Fruit fly (Drosophila melanogaster) whole organism, prepupa: ENCODE data around the gene CG6951.

Source experiments
- Blimp-1 ChIP-seq: fragments of 200-800 bp; sonication (Bioruptor generic); optimal IDR thresholded peaks from 3 replicates; lab custom pipeline; 2017; ENCODE audit warnings: missing biosample characterization, missing genetic modification characterization, mild to moderate bottlenecking, moderate library complexity, missing genetic modification reagents
- CG10631 ChIP-seq: fragments of 200-800 bp; sonication (Bioruptor generic); optimal IDR thresholded peaks from 2 replicates; lab custom pipeline; 2016; ENCODE audit warnings: missing biosample characterization, missing genetic modification characterization
- CG10669 ChIP-seq: fragments of 200-800 bp; sonication (Bioruptor generic); optimal IDR thresholded peaks from 3 replicates; lab custom pipeline; 2018; ENCODE audit warnings: missing biosample characterization, mild to moderate bottlenecking, missing genetic modification characterization, moderate library complexity
- CG11902 ChIP-seq: fragments of 200-800 bp; sonication (Bioruptor generic); optimal IDR thresholded peaks from 3 replicates; lab custom pipeline; 2016; ENCODE audit warnings: missing biosample characterization, missing genetic modification characterization
- CG15336 ChIP-seq: fragments of 200-800 bp; sonication (Bioruptor generic); IDR thresholded peaks from 2 replicates; pipeline ENCODE4 v1.3.6; 2022; ENCODE audit warnings: missing biosample characterization, missing genetic modification characterization
- CG32006 ChIP-seq: fragments of 200-800 bp; sonication (Bioruptor generic); optimal IDR thresholded peaks from 3 replicates; lab custom pipeline; 2017; ENCODE audit warnings: missing biosample characterization, mild to moderate bottlenecking, missing genetic modification characterization
- CG34406 ChIP-seq: fragments of 200-800 bp; sonication (Bioruptor generic); optimal IDR thresholded peaks from 3 replicates; lab custom pipeline; 2016; ENCODE audit warnings: missing biosample characterization, missing genetic modification characterization
- CG3919 ChIP-seq: fragments of 200-800 bp; sonication (Bioruptor generic); optimal IDR thresholded peaks from 3 replicates; lab custom pipeline; 2016; ENCODE audit warnings: missing biosample characterization, missing genetic modification characterization
- CG4318 ChIP-seq: fragments of 200-800 bp; sonication (Bioruptor generic); optimal IDR thresholded peaks from 3 replicates; lab custom pipeline; 2017; ENCODE audit warnings: missing biosample characterization, mild to moderate bottlenecking, missing genetic modification characterization
- CG6163 ChIP-seq: fragments of 200-800 bp; sonication (Bioruptor generic); IDR thresholded peaks from 3 replicates; pipeline ENCODE4 v1.3.6; 2022; ENCODE audit warnings: missing biosample characterization, missing genetic modification characterization
- CG6276 ChIP-seq: fragments of 200-800 bp; sonication (Bioruptor generic); optimal IDR thresholded peaks from 2 replicates; lab custom pipeline; 2017; ENCODE audit warnings: missing biosample characterization, mild to moderate bottlenecking, missing genetic modification characterization
- CG6792 ChIP-seq: fragments of 200-800 bp; sonication (Bioruptor generic); optimal IDR thresholded peaks from 3 replicates; lab custom pipeline; 2016; ENCODE audit warnings: missing biosample characterization, missing genetic modification characterization
- CG6808 ChIP-seq: fragments of 200-800 bp; sonication (Bioruptor generic); optimal IDR thresholded peaks from 3 replicates; lab custom pipeline; 2017; ENCODE audit warnings: missing biosample characterization, missing genetic modification characterization, mild to moderate bottlenecking, moderate library complexity, missing genetic modification reagents
- CG8119 ChIP-seq: fragments of 200-800 bp; sonication (Bioruptor generic); IDR thresholded peaks from 3 replicates; pipeline ENCODE4 v1.3.6; 2022; ENCODE audit warnings: missing biosample characterization, missing genetic modification characterization
- CG9139 ChIP-seq: fragments of 200-800 bp; sonication (Bioruptor generic); optimal IDR thresholded peaks from 3 replicates; lab custom pipeline; 2017; ENCODE audit warnings: missing biosample characterization, mild to moderate bottlenecking, missing genetic modification characterization
- Eip75B ChIP-seq: fragments of 200-800 bp; sonication (Bioruptor generic); optimal IDR thresholded peaks from 3 replicates; lab custom pipeline; 2016; ENCODE audit warnings: missing biosample characterization, missing genetic modification characterization
- Eip78C ChIP-seq: fragments of 200-800 bp; sonication (Bioruptor generic); peaks from one replicate; lab custom pipeline; 2016; ENCODE audit warnings: missing biosample characterization, missing genetic modification characterization
- Eip93F ChIP-seq: fragments of 200-800 bp; sonication (Bioruptor generic); optimal IDR thresholded peaks from 2 replicates; lab custom pipeline; 2016; ENCODE audit warnings: missing biosample characterization, mild to moderate bottlenecking, missing genetic modification characterization
- Ets21C ChIP-seq: fragments of 200-800 bp; sonication (Bioruptor generic); optimal IDR thresholded peaks from 3 replicates; lab custom pipeline; 2016; ENCODE audit warnings: missing biosample characterization, missing genetic modification characterization
- Gug ChIP-seq: fragments of 200-800 bp; sonication (Bioruptor generic); IDR thresholded peaks from 2 replicates; pipeline ENCODE4 v1.3.6; 2022; ENCODE audit warnings: missing biosample characterization, missing genetic modification characterization
- Hr39 ChIP-seq: fragments of 200-800 bp; sonication (Bioruptor generic); optimal IDR thresholded peaks from 2 replicates; lab custom pipeline; 2016; ENCODE audit warnings: missing biosample characterization, missing genetic modification characterization
- Hr4 ChIP-seq: fragments of 200-800 bp; sonication (Bioruptor generic); optimal IDR thresholded peaks from 3 replicates; lab custom pipeline; 2016; ENCODE audit warnings: missing biosample characterization, missing genetic modification characterization
- OdsH ChIP-seq: fragments of 200-800 bp; sonication (Bioruptor generic); optimal IDR thresholded peaks from 3 replicates; lab custom pipeline; 2016; ENCODE audit warnings: missing biosample characterization, missing genetic modification characterization
- Sox102F ChIP-seq: fragments of 200-800 bp; sonication (Bioruptor generic); optimal IDR thresholded peaks from 2 replicates; lab custom pipeline; 2016; ENCODE audit warnings: missing biosample characterization, mild to moderate bottlenecking, missing genetic modification characterization
- Sox14 ChIP-seq: fragments of 200-800 bp; sonication (Bioruptor generic); optimal IDR thresholded peaks from 3 replicates; lab custom pipeline; 2016; ENCODE audit warnings: missing biosample characterization, missing genetic modification characterization
- Sox15 ChIP-seq: fragments of 200-800 bp; sonication (Bioruptor generic); optimal IDR thresholded peaks from 3 replicates; lab custom pipeline; 2016; ENCODE audit warnings: missing biosample characterization, missing genetic modification characterization
- achi ChIP-seq: fragments of 200-800 bp; sonication (Bioruptor generic); optimal IDR thresholded peaks from 3 replicates; lab custom pipeline; 2016; ENCODE audit warnings: missing biosample characterization, missing genetic modification characterization
- acj6 ChIP-seq: fragments of 200-800 bp; sonication (Bioruptor generic); optimal IDR thresholded peaks from 3 replicates; lab custom pipeline; 2016; ENCODE audit warnings: missing biosample characterization, missing genetic modification characterization
- cyc ChIP-seq: fragments of 200-800 bp; sonication (Bioruptor generic); optimal IDR thresholded peaks from 3 replicates; lab custom pipeline; 2016; ENCODE audit warnings: missing biosample characterization, missing genetic modification characterization
- dac ChIP-seq: fragments of 200-800 bp; sonication (Bioruptor generic); optimal IDR thresholded peaks from 2 replicates; lab custom pipeline; 2017; ENCODE audit warnings: missing biosample characterization, mild to moderate bottlenecking, missing genetic modification characterization
- dsx ChIP-seq: fragments of 200-800 bp; optimal IDR thresholded peaks from 3 replicates; lab custom pipeline; 2019; ENCODE audit warnings: missing biosample characterization, mild to moderate bottlenecking, missing genetic modification characterization, moderate library complexity; ENCODE audit not compliant: poor library complexity, severe bottlenecking
- eg ChIP-seq: fragments of 200-800 bp; sonication (Bioruptor generic); IDR thresholded peaks from 3 replicates; pipeline ENCODE4 v1.3.6; 2022; ENCODE audit warnings: missing biosample characterization, missing genetic modification characterization
- fd59A ChIP-seq: fragments of 200-800 bp; sonication (Bioruptor generic); optimal IDR thresholded peaks from 2 replicates; lab custom pipeline; 2017; ENCODE audit warnings: missing biosample characterization, mild to moderate bottlenecking, missing genetic modification characterization, missing genetic modification reagents
- fd85E ChIP-seq: fragments of 200-800 bp; sonication (Bioruptor generic); optimal IDR thresholded peaks from 3 replicates; lab custom pipeline; 2016; ENCODE audit warnings: missing biosample characterization, missing genetic modification characterization
- fkh ChIP-seq: fragments of 200-800 bp; sonication (Bioruptor generic); optimal IDR thresholded peaks from 3 replicates; lab custom pipeline; 2017; ENCODE audit warnings: missing biosample characterization, mild to moderate bottlenecking, missing genetic modification characterization, moderate library complexity
- net ChIP-seq: fragments of 200-800 bp; sonication (Bioruptor generic); optimal IDR thresholded peaks from 3 replicates; lab custom pipeline; 2016; ENCODE audit warnings: missing biosample characterization, missing genetic modification characterization
- pdm3 ChIP-seq: fragments of 200-800 bp; sonication (Bioruptor generic); optimal IDR thresholded peaks from 3 replicates; lab custom pipeline; 2016; ENCODE audit warnings: missing biosample characterization, missing genetic modification characterization
- spab ChIP-seq: fragments of 200-800 bp; sonication (Bioruptor generic); optimal IDR thresholded peaks from 2 replicates; lab custom pipeline; 2017; ENCODE audit warnings: missing biosample characterization, mild to moderate bottlenecking, missing genetic modification characterization, missing genetic modification reagents
- ss ChIP-seq, 2 experiments: fragments of 200-800 bp; sonication (Bioruptor generic); optimal IDR thresholded peaks; 2 replicates in 1 of 2; 3 replicates in 1 of 2; lab custom pipeline; 2017 to 2018; ENCODE audit warnings: mild to moderate bottlenecking in 2 of 2, missing biosample characterization in 2 of 2, missing genetic modification characterization in 2 of 2, moderate library complexity in 1 of 2
- svp ChIP-seq: fragments of 200-800 bp; sonication (Bioruptor generic); peaks from one replicate; lab custom pipeline; 2016; ENCODE audit warnings: missing biosample characterization, missing genetic modification characterization
- vri ChIP-seq: fragments of 200-800 bp; sonication (Bioruptor generic); optimal IDR thresholded peaks from 3 replicates; lab custom pipeline; 2016; ENCODE audit warnings: missing biosample characterization, mild to moderate bottlenecking, missing genetic modification characterization

Gene CG6951

DNA sequence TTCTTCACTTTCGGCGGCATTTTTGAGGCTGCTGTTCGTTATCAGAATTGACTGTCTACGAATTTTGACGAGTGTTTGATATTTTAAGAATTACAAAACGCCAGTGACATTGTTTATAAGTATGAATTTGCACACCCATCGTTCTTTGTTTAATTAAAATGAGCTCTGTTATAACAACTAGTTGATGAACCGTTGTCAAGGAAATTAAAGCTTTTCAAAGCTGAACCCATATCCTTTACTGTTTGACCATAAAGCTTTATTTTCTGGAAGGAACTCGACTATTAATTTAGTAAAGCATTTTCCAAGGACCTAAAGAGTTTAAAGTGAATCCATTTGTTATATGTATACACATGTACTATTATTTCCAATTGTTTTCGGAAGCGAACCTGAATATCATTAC, 34.2 kb downstream of the CG6951 start, which contains the start of gene CG17122:
TSS of gene CG17122 (minus strand) at position 101 of the 400 bp plus-strand sequence.
- TF ChIP-seq ss (GFP tag; optimal IDR thresholded peaks at IDR 0.05; lab: Kevin White, UChicago) (no peak), CG34406 (no peak), acj6 (GFP tag; lab: Kevin White, UChicago) (no peak), CG6163 (no peak), Sox102F (GFP tag; lab: Kevin White, UChicago) (no peak), CG10669 (GFP tag; lab: Kevin White, UChicago) (no peak), CG15336 (GFP tag; lab: Robert Waterston, UW) (no peak), Sox15 (GFP tag; lab: Kevin White, UChicago) (no peak), CG11902 (GFP tag; lab: Kevin White, UChicago) (no peak), CG8119 (GFP tag; lab: Robert Waterston, UW) (no peak), Eip78C (no peak), CG9139 (GFP tag; lab: Kevin White, UChicago) (no peak), fd59A (GFP tag; lab: Kevin White, UChicago) (no peak), fkh (GFP tag; lab: Kevin White, UChicago) (no peak), eg (no peak), Hr39 (GFP tag; lab: Kevin White, UChicago) (no peak), Ets21C (GFP tag; lab: Kevin White, UChicago) (no peak)

DNA sequence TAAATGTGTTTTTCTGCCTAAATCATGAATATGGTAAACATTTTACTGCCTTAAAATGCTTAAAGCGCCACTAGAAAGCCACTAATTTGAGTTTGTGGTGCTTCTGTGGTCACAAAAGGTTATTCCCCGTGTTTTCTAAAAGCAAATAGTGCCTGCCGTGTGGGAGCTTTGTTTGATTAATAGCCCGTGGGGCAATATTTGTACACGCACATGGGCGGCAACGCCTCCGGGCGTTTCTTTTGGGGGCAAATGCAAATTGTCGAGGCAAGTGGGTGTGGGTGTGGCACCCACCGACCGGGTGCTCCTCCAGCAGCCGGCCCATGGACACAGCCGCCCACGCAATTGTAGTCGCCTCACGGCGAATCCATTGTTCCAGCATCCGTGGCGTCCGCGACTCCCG, 34.8 kb downstream of the CG6951 start:
- TF ChIP-seq CG9139 (GFP tag; lab: Kevin White, UChicago) (no peak), CG32006 (no peak), Blimp-1 (GFP tag; lab: Kevin White, UChicago) (no peak), CG8119 (GFP tag; lab: Robert Waterston, UW) (no peak), ss (GFP tag; optimal IDR thresholded peaks at IDR 0.05; lab: Kevin White, UChicago) (no peak), Hr39 (GFP tag; lab: Kevin White, UChicago) (no peak), CG15336 (GFP tag; lab: Robert Waterston, UW) (no peak), CG3919 (GFP tag; lab: Kevin White, UChicago) (no peak), Gug (no peak), dsx (GFP tag; lab: Kevin White, UChicago) (no peak), Eip75B (no peak), CG6808 (GFP tag; lab: Kevin White, UChicago) (no peak), CG34406 (no peak), cyc (no peak), Eip93F (GFP tag; lab: Kevin White, UChicago) (no peak), acj6 (GFP tag; lab: Kevin White, UChicago) (no peak)
- TF ChIP-seq, all 60 proteins: peak for 0

DNA sequence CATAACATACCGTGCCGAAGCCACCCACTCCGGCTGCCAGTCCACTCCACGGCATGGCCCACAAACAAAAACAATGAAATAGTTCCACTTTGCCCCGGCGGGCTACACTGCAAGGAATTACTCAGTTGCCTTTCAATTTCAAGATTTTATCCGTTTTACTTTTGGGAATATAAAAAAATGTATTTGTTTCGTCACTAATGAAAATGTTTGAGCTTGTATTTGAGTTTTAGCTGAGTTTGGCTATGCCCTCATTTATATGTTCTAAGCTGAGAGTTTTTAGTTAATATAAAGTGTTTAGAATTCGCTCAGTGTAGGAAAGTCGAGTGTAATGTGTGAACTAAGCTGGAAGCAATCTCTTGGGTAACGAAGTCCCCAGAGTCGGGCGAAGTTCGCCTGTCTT, 35.5 kb downstream of the CG6951 start:
- TF ChIP-seq svp (GFP tag; lab: Kevin White, UChicago) = no peak
- peak; percentile 64 for TF ChIP-seq Hr4 (GFP tag; lab: Kevin White, UChicago)
- peak; percentile 13 for TF ChIP-seq CG4318
- TF ChIP-seq fd85E (GFP tag; lab: Kevin White, UChicago) = no peak
- TF ChIP-seq Sox102F (GFP tag; lab: Kevin White, UChicago) = no peak
- TF ChIP-seq CG6792 (GFP tag; lab: Kevin White, UChicago) = no peak
- TF ChIP-seq CG6276 (GFP tag; lab: Kevin White, UChicago) = peak; percentile 48
- TF ChIP-seq CG32006 = peak; percentile 69
- TF ChIP-seq eg = peak; percentile 43; the same call in 1 of the 3 replicates
- TF ChIP-seq Eip93F (GFP tag; lab: Kevin White, UChicago) = no peak
- TF ChIP-seq pdm3 = peak; percentile 39
- no peak for TF ChIP-seq vri (GFP tag; lab: Kevin White, UChicago)
- TF ChIP-seq CG3919 (GFP tag; lab: Kevin White, UChicago) = no peak
- TF ChIP-seq CG10631 (GFP tag; lab: Kevin White, UChicago) = peak; percentile 31
- no peak for TF ChIP-seq Sox15 (GFP tag; lab: Kevin White, UChicago)
- TF ChIP-seq Eip78C = peak; percentile 72
- TF ChIP-seq ss (GFP tag; optimal IDR thresholded peaks at IDR 0.05; lab: Kevin White, UChicago) = no peak
- TF ChIP-seq spab (GFP tag; lab: Kevin White, UChicago) = peak; percentile 13
- TF ChIP-seq Hr39 (GFP tag; lab: Kevin White, UChicago) = no peak
- peak; percentile 20 for TF ChIP-seq CG10669 (GFP tag; lab: Kevin White, UChicago)
- peak; percentile 21 for TF ChIP-seq CG6808 (GFP tag; lab: Kevin White, UChicago)
- TF ChIP-seq Sox14 = peak; percentile 21
- TF ChIP-seq OdsH (GFP tag; lab: Kevin White, UChicago) = peak; percentile 38
- no peak for TF ChIP-seq CG9139 (GFP tag; lab: Kevin White, UChicago)
- peak; percentile 40 for TF ChIP-seq net (GFP tag; lab: Kevin White, UChicago)
- TF ChIP-seq Eip75B = peak; percentile 16
- TF ChIP-seq acj6 (GFP tag; lab: Kevin White, UChicago) = peak; percentile 14
- peak; percentile 25 for TF ChIP-seq achi (GFP tag; lab: Kevin White, UChicago)
- peak; percentile 11 for TF ChIP-seq dac
- peak; percentile 42; the same call in 1 of the 2 replicates for TF ChIP-seq CG15336 (GFP tag; lab: Robert Waterston, UW)
- TF ChIP-seq, all 60 proteins: peak for 19
